Worm (Caenorhabditis elegans) whole organism, young adult: ENCODE data around the gene acdh-12.

Experiments used
- efl-1 ChIP-seq: fragments of 150-350 bp; optimal IDR thresholded peaks from 2 replicates; lab custom pipeline; 2014; ENCODE audit warnings: missing biosample characterization, missing genetic modification reagents, missing genetic modification characterization
- let-607 ChIP-seq, 2 experiments: fragments of 200-800 bp in 1 of 2; sonication (Bioruptor generic) in 1 of 2; sonication (generic microtip) in 1 of 2; optimal IDR thresholded peaks; 2 replicates each; lab custom pipeline; 2016 to 2018; ENCODE audit warnings: mild to moderate bottlenecking in 2 of 2, missing compliant biosample characterization in 2 of 2, missing genetic modification characterization in 2 of 2, moderate library complexity in 2 of 2, missing genotype in 1 of 2
- lin-35 ChIP-seq, 3 experiments: fragments of 150-350 bp in 2 of 3; sonication (generic microtip) in 1 of 3; optimal IDR thresholded peaks; 2 replicates each; lab custom pipeline; 2014 to 2018; ENCODE audit warnings: missing biosample characterization in 3 of 3, missing genetic modification characterization in 3 of 3, missing genetic modification reagents in 3 of 3
- rec-8 ChIP-seq, 2 experiments: sonication (generic microtip); optimal IDR thresholded peaks; 2 replicates each; lab custom pipeline; 2016; ENCODE audit warnings: mild to moderate bottlenecking in 2 of 2, missing genetic modification characterization in 2 of 2, missing genetic modification reagents in 2 of 2, missing genotype in 2 of 2, missing biosample characterization in 1 of 2, missing compliant biosample characterization in 1 of 2, moderate library complexity in 1 of 2
- snpc-3.4 ChIP-seq: sonication (generic microtip); optimal IDR thresholded peaks from 2 replicates; lab custom pipeline; 2017; ENCODE audit warnings: missing genetic modification characterization, mild to moderate bottlenecking, missing compliant biosample characterization, antibody characterized with exemption, moderate library complexity, missing genotype, missing genetic modification reagents

DNA sequence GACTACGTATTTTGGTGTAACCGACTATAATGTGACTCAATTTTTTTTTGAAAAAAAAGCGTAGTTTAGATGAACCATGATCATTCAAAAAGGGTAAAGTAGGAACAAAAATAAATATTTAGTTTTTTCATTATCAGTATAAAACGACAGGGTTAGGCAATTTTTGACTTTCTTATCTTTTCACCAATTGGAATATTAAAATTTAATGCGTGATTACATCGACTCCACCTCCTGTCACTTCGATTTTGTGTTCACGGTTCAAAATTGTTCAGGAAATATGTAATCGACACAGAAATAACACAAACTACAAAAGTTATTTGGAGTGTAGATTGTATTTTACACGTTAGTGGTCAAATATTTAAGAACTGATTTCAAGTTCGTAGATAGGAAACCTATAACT is 28.7 kb downstream of the acdh-12 start:
- TF ChIP-seq rec-8 (tag; optimal IDR thresholded peaks at IDR 0.05; lab: Kevin White, UChicago) (no peak), let-607 (tag; optimal IDR thresholded peaks at IDR 0.05; lab: Kevin White, UChicago) (peak in 1 of 2 experiments; percentile 3), lin-35 (GFP tag; optimal IDR thresholded peaks at IDR 0.05; lab: Kevin White, UChicago) (no peak), snpc-3.4 (tag; lab: Kevin White, UChicago) (no peak), efl-1 (GFP tag; lab: Kevin White, UChicago) (no peak)
